Worm (Caenorhabditis elegans): ENCODE results near the gene oac-11.

ce11 chrII:3893911-3894310 lies 33.2 kb upstream of the oac-11 start:
- TF ChIP-seq dao-5 (tag; optimal IDR thresholded peaks at IDR 0.05): no peak
- no peak for TF ChIP-seq W03F9.2 (tag; optimal IDR thresholded peaks at IDR 0.05)
- TF ChIP-seq him-1 (tag; optimal IDR thresholded peaks at IDR 0.05): no peak
